Fruit fly (Drosophila melanogaster) whole organism, embryonic: Measurements from ENCODE around the gene trbl.

Source experiments
- CG1024 ChIP-seq: fragments of 200-800 bp; sonication (Bioruptor generic); IDR thresholded peaks from 2 replicates; pipeline ENCODE4 v1.3.6; 2022; ENCODE audit warnings: missing biosample characterization, missing genetic modification characterization
- CG10267 ChIP-seq: fragments of 200-800 bp; sonication (Bioruptor generic); optimal IDR thresholded peaks from 2 replicates; lab custom pipeline; 2018; ENCODE audit warnings: missing biosample characterization, mild to moderate bottlenecking, missing genetic modification characterization, moderate library complexity
- CG15011 ChIP-seq: fragments of 200-800 bp; sonication (Bioruptor generic); optimal IDR thresholded peaks from 3 replicates; lab custom pipeline; 2018; ENCODE audit warnings: missing biosample characterization, mild to moderate bottlenecking, missing genetic modification characterization
- CG16813 ChIP-seq: fragments of 200-800 bp; sonication (Bioruptor generic); IDR thresholded peaks from 3 replicates; pipeline ENCODE4 v1.3.6; 2022; ENCODE audit warnings: missing biosample characterization, missing genetic modification characterization; ENCODE audit not compliant: partially characterized antibody
- CG17829 ChIP-seq: fragments of 200-800 bp; optimal IDR thresholded peaks from 2 replicates; lab custom pipeline; 2019; ENCODE audit warnings: missing biosample characterization, mild to moderate bottlenecking, missing genetic modification characterization, moderate library complexity
- CG17912 ChIP-seq: fragments of 200-800 bp; sonication (Bioruptor generic); optimal IDR thresholded peaks from 2 replicates; lab custom pipeline; 2018; ENCODE audit warnings: missing biosample characterization, mild to moderate bottlenecking, missing genetic modification characterization
- CG18599 ChIP-seq: fragments of 200-800 bp; sonication (Bioruptor generic); optimal IDR thresholded peaks from 3 replicates; lab custom pipeline; 2017; ENCODE audit warnings: missing biosample characterization, missing genetic modification characterization, mild to moderate bottlenecking, moderate library complexity, missing genetic modification reagents
- CG2889 ChIP-seq: fragments of 200-800 bp; sonication (Bioruptor generic); IDR thresholded peaks from 3 replicates; pipeline ENCODE4 v1.3.6; 2022; ENCODE audit warnings: missing biosample characterization, missing genetic modification characterization
- CG32532 ChIP-seq: fragments of 200-800 bp; sonication (Bioruptor generic); IDR thresholded peaks from 2 replicates; pipeline ENCODE4 v1.3.6; 2022; ENCODE audit warnings: missing biosample characterization, missing genetic modification characterization
- CG34376 ChIP-seq: fragments of 200-800 bp; sonication (Bioruptor generic); optimal IDR thresholded peaks from 2 replicates; lab custom pipeline; 2018; ENCODE audit warnings: missing biosample characterization, mild to moderate bottlenecking, missing genetic modification characterization
- CG3726 ChIP-seq: fragments of 200-800 bp; sonication (Bioruptor generic); IDR thresholded peaks from 3 replicates; pipeline ENCODE4, ENCODE4 v1.3.6; 2022; ENCODE audit warnings: missing biosample characterization, missing genetic modification characterization
- CG4282 ChIP-seq: fragments of 200-800 bp; sonication (Bioruptor generic); optimal IDR thresholded peaks from 2 replicates; lab custom pipeline; 2016; ENCODE audit warnings: missing biosample characterization, missing genetic modification characterization
- CG6689 ChIP-seq: fragments of 200-800 bp; sonication (Bioruptor generic); IDR thresholded peaks from 2 replicates; pipeline ENCODE4 v1.3.6; 2022; ENCODE audit warnings: missing biosample characterization, missing genetic modification characterization
- CG9876 ChIP-seq: fragments of 200-800 bp; sonication (Bioruptor generic); optimal IDR thresholded peaks from 2 replicates; lab custom pipeline; 2016; ENCODE audit warnings: missing biosample characterization, missing genetic modification characterization
- Elba2 ChIP-seq: fragments of 200-800 bp; sonication (Bioruptor generic); optimal IDR thresholded peaks from 3 replicates; lab custom pipeline; 2016; ENCODE audit warnings: missing biosample characterization, missing genetic modification characterization
- HLH3B ChIP-seq: fragments of 200-800 bp; sonication (Bioruptor generic); IDR thresholded peaks from 2 replicates; pipeline ENCODE4 v1.3.6; 2022; ENCODE audit warnings: missing biosample characterization, missing genetic modification characterization
- HLH4C ChIP-seq: fragments of 200-800 bp; sonication (Bioruptor generic); IDR thresholded peaks from 3 replicates; pipeline ENCODE4 v1.3.6; 2022; ENCODE audit warnings: missing biosample characterization, missing genetic modification characterization; ENCODE audit not compliant: partially characterized antibody
- Hey ChIP-seq: fragments of 200-800 bp; sonication (Bioruptor generic); optimal IDR thresholded peaks from 3 replicates; lab custom pipeline; 2018; ENCODE audit warnings: missing biosample characterization, mild to moderate bottlenecking, missing genetic modification characterization
- NK7.1 ChIP-seq: fragments of 200-800 bp; sonication (Bioruptor generic); optimal IDR thresholded peaks from 3 replicates; lab custom pipeline; 2016; ENCODE audit warnings: missing biosample characterization, missing genetic modification characterization
- Spps ChIP-seq: fragments of 200-800 bp; sonication (Bioruptor generic); optimal IDR thresholded peaks from 2 replicates; lab custom pipeline; 2018; ENCODE audit warnings: missing biosample characterization, mild to moderate bottlenecking, missing genetic modification characterization
- cad ChIP-seq: fragments of >200 bp; optimal IDR thresholded peaks from 2 replicates; lab custom pipeline; 2017; ENCODE audit warnings: missing biosample characterization, missing genetic modification characterization
- cas ChIP-seq: fragments of 200-800 bp; sonication (Bioruptor generic); IDR thresholded peaks from 2 replicates; pipeline ENCODE4 v1.3.6; 2022; ENCODE audit warnings: missing biosample characterization, missing genetic modification characterization
- cato ChIP-seq: fragments of 200-800 bp; sonication (Bioruptor generic); optimal IDR thresholded peaks from 2 replicates; lab custom pipeline; 2016; ENCODE audit warnings: missing biosample characterization, missing genetic modification characterization, borderline replicate concordance
- dmrt11E ChIP-seq: fragments of 200-800 bp; sonication (Bioruptor generic); optimal IDR thresholded peaks from 3 replicates; lab custom pipeline; 2018; ENCODE audit warnings: missing biosample characterization, mild to moderate bottlenecking, missing genetic modification characterization, moderate library complexity
- fd3F ChIP-seq: fragments of 200-800 bp; sonication (Bioruptor generic); optimal IDR thresholded peaks from 2 replicates; lab custom pipeline; 2018; ENCODE audit warnings: missing biosample characterization, mild to moderate bottlenecking, missing genetic modification characterization, moderate library complexity
- fd96Cb ChIP-seq: fragments of 200-800 bp; sonication (Bioruptor generic); optimal IDR thresholded peaks from 2 replicates; lab custom pipeline; 2018; ENCODE audit warnings: missing biosample characterization, mild to moderate bottlenecking, missing genetic modification characterization, moderate library complexity
- gfzf ChIP-seq: fragments of 200-800 bp; sonication (Bioruptor generic); optimal IDR thresholded peaks from 2 replicates; lab custom pipeline; 2016; ENCODE audit warnings: missing biosample characterization, mild to moderate bottlenecking, missing genetic modification characterization, moderate library complexity
- grau ChIP-seq: fragments of 200-800 bp; optimal IDR thresholded peaks from 3 replicates; lab custom pipeline; 2019; ENCODE audit warnings: missing biosample characterization, mild to moderate bottlenecking, missing genetic modification characterization, moderate library complexity
- grn ChIP-seq: fragments of 200-800 bp; sonication (Bioruptor generic); optimal IDR thresholded peaks from 3 replicates; lab custom pipeline; 2017; ENCODE audit warnings: missing biosample characterization, missing genetic modification characterization
- h ChIP-seq: fragments of >200 bp; optimal IDR thresholded peaks from 2 replicates; lab custom pipeline; 2017
- ham ChIP-seq: fragments of 200-800 bp; sonication (Bioruptor generic); IDR thresholded peaks from 2 replicates; pipeline ENCODE4 v1.3.6; 2022; ENCODE audit warnings: missing biosample characterization, missing genetic modification characterization
- insv ChIP-seq, 2 experiments: fragments of 200-800 bp; sonication (Bioruptor generic); optimal IDR thresholded peaks; 3 replicates each; lab custom pipeline; 2016 to 2018; ENCODE audit warnings: missing biosample characterization in 2 of 2, missing genetic modification characterization in 2 of 2
- inv ChIP-seq: fragments of 200-800 bp; sonication (Bioruptor generic); IDR thresholded peaks from 2 replicates; pipeline ENCODE4 v1.3.6; 2022; ENCODE audit warnings: missing biosample characterization, missing genetic modification characterization; ENCODE audit not compliant: partially characterized antibody
- kay ChIP-seq: fragments of 200-800 bp; sonication (Bioruptor generic); optimal IDR thresholded peaks from 2 replicates; lab custom pipeline; 2016; ENCODE audit warnings: missing biosample characterization, missing genetic modification characterization
- lab ChIP-seq: fragments of 200-800 bp; sonication (Bioruptor generic); optimal IDR thresholded peaks from 3 replicates; lab custom pipeline; 2017; ENCODE audit warnings: missing biosample characterization, missing genetic modification characterization, mild to moderate bottlenecking, moderate library complexity, missing genetic modification reagents
- lbe ChIP-seq: fragments of 200-800 bp; sonication (Bioruptor generic); optimal IDR thresholded peaks from 2 replicates; lab custom pipeline; 2016; ENCODE audit warnings: missing biosample characterization, mild to moderate bottlenecking, missing genetic modification characterization
- mld ChIP-seq: fragments of 200-800 bp; sonication (Bioruptor generic); IDR thresholded peaks from 3 replicates; pipeline ENCODE4 v1.3.6; 2022; ENCODE audit warnings: missing biosample characterization, missing genetic modification characterization; ENCODE audit not compliant: partially characterized antibody
- nom ChIP-seq: fragments of 200-800 bp; sonication (Bioruptor generic); optimal IDR thresholded peaks from 2 replicates; lab custom pipeline; 2017; ENCODE audit warnings: missing biosample characterization, missing genetic modification characterization, mild to moderate bottlenecking, moderate library complexity, missing genetic modification reagents
- org-1 ChIP-seq: fragments of 200-800 bp; sonication (Bioruptor generic); optimal IDR thresholded peaks from 2 replicates; lab custom pipeline; 2017; ENCODE audit warnings: missing biosample characterization, missing genetic modification characterization
- p53 ChIP-seq: fragments of 200-800 bp; sonication (Bioruptor generic); optimal IDR thresholded peaks from 2 replicates; lab custom pipeline; 2016; ENCODE audit warnings: missing biosample characterization, missing genetic modification characterization
- peb ChIP-seq: fragments of 200-800 bp; sonication (Bioruptor generic); IDR thresholded peaks from 2 replicates; pipeline ENCODE4 v1.3.6; 2022; ENCODE audit warnings: missing biosample characterization, missing genetic modification characterization
- ranshi ChIP-seq: fragments of 200-800 bp; sonication (Bioruptor generic); IDR thresholded peaks from 2 replicates; pipeline ENCODE4 v1.3.6; 2022; ENCODE audit warnings: missing biosample characterization, missing genetic modification characterization
- row ChIP-seq: fragments of 200-800 bp; sonication (Bioruptor generic); IDR thresholded peaks from 3 replicates; pipeline ENCODE4 v1.3.6; 2022; ENCODE audit warnings: missing biosample characterization, missing genetic modification characterization
- schlank ChIP-seq: fragments of 200-800 bp; sonication (Bioruptor generic); optimal IDR thresholded peaks from 2 replicates; lab custom pipeline; 2018; ENCODE audit warnings: missing biosample characterization, mild to moderate bottlenecking, missing genetic modification characterization
- seq ChIP-seq: fragments of 200-800 bp; sonication (Bioruptor generic); IDR thresholded peaks from 2 replicates; pipeline ENCODE4 v1.3.6; 2022; ENCODE audit warnings: missing biosample characterization, missing genetic modification characterization
- shn ChIP-seq: fragments of 200-800 bp; sonication (Bioruptor generic); optimal IDR thresholded peaks from 3 replicates; lab custom pipeline; 2016; ENCODE audit warnings: missing biosample characterization, missing genetic modification characterization
- sqz ChIP-seq: fragments of 200-800 bp; sonication (Bioruptor generic); optimal IDR thresholded peaks from 3 replicates; lab custom pipeline; 2018; ENCODE audit warnings: missing biosample characterization, mild to moderate bottlenecking, missing genetic modification characterization
- trem ChIP-seq: fragments of 200-800 bp; optimal IDR thresholded peaks from 3 replicates; lab custom pipeline; 2019; ENCODE audit warnings: missing biosample characterization, mild to moderate bottlenecking, missing genetic modification characterization, moderate library complexity
- vnd ChIP-seq: fragments of 200-800 bp; sonication (Bioruptor generic); IDR thresholded peaks from 3 replicates; pipeline ENCODE4 v1.3.6; 2022; ENCODE audit warnings: missing biosample characterization, missing genetic modification characterization; ENCODE audit not compliant: partially characterized antibody
- zfh1 ChIP-seq: fragments of 200-800 bp; sonication (Bioruptor generic); IDR thresholded peaks from 3 replicates; pipeline ENCODE4 v1.3.6; 2022; ENCODE audit warnings: missing biosample characterization, missing genetic modification characterization

Gene trbl

dm6 chr3L:20444815-20445519, 43.6 kb upstream of the trbl start (continued):
- no peak for TF ChIP-seq vnd
- TF ChIP-seq zfh1 (GFP tag; lab: Robert Waterston, UW) = peak; percentile 94
- TF ChIP-seq CG15011 (GFP tag; lab: Kevin White, UChicago) = peak; percentile 72
- no peak for TF ChIP-seq inv (GFP tag; lab: Robert Waterston, UW)
- peak; percentile 85 for TF ChIP-seq CG17829
- TF ChIP-seq schlank (tag; lab: Kevin White, UChicago) = peak; percentile 47
- peak; percentile 91 for TF ChIP-seq lbe (GFP tag; lab: Kevin White, UChicago)
- no peak for TF ChIP-seq p53 (GFP tag; lab: Kevin White, UChicago)
- peak; percentile 83 for TF ChIP-seq grau (tag; lab: Kevin White, UChicago)
- peak; percentile 33 for TF ChIP-seq nom (GFP tag; lab: Kevin White, UChicago)
- TF ChIP-seq CG32532 (GFP tag; lab: Robert Waterston, UW) = peak; percentile 93
- TF ChIP-seq grn (GFP tag; lab: Kevin White, UChicago) = peak; percentile 23
- TF ChIP-seq CG3726 (GFP tag; lab: Robert Waterston, UW) = peak; percentile 74; the same call in 1 of the 3 replicates
- TF ChIP-seq CG1024 (GFP tag; lab: Robert Waterston, UW) = peak; percentile 89
- TF ChIP-seq CG10267 (tag; lab: Kevin White, UChicago) = peak; percentile 79
- TF ChIP-seq gfzf (GFP tag; lab: Kevin White, UChicago) = no peak
- peak; percentile 79 for TF ChIP-seq fd3F (GFP tag; lab: Kevin White, UChicago)
- TF ChIP-seq trem (tag; lab: Kevin White, UChicago) = peak; percentile 71
- peak; percentile 92 for TF ChIP-seq row
- peak; percentile 27 for TF ChIP-seq CG4282 (GFP tag; lab: Kevin White, UChicago)
- TF ChIP-seq mld (GFP tag; lab: Robert Waterston, UW) = no peak
- TF ChIP-seq cad = no peak
- no peak for TF ChIP-seq insv (GFP tag; optimal IDR thresholded peaks at IDR 0.05; lab: Kevin White, UChicago)
- no peak for TF ChIP-seq CG16813 (GFP tag; lab: Robert Waterston, UW)
- no peak for TF ChIP-seq CG9876 (GFP tag; lab: Kevin White, UChicago)
- TF ChIP-seq HLH3B (GFP tag; lab: Robert Waterston, UW) = peak; percentile 90
- TF ChIP-seq ranshi (GFP tag; lab: Robert Waterston, UW) = peak; percentile 91
- TF ChIP-seq CG17912 = no peak
- TF ChIP-seq shn = no peak
- TF ChIP-seq lab = peak; percentile 92
- TF ChIP-seq fd96Cb = peak; percentile 87
- TF ChIP-seq dmrt11E (tag; lab: Kevin White, UChicago) = peak; percentile 75
- TF ChIP-seq CG34376 (GFP tag; lab: Kevin White, UChicago) = peak; percentile 28
- TF ChIP-seq CG6689 (GFP tag; lab: Robert Waterston, UW) = peak; percentile 91
- peak; percentile 64 for TF ChIP-seq cato (GFP tag; lab: Kevin White, UChicago)
- no peak for TF ChIP-seq Hey (tag; lab: Kevin White, UChicago)
- peak; percentile 81 for TF ChIP-seq peb
- TF ChIP-seq Elba2 (GFP tag; lab: Kevin White, UChicago) = peak; percentile 32
- TF ChIP-seq seq (GFP tag; lab: Robert Waterston, UW) = peak; percentile 90
- TF ChIP-seq HLH4C (GFP tag; lab: Robert Waterston, UW) = peak; percentile 45; the same call in 1 of the 3 replicates
- TF ChIP-seq CG18599 (GFP tag; lab: Kevin White, UChicago) = peak; percentile 87
- TF ChIP-seq Spps (tag; lab: Kevin White, UChicago) = peak; percentile 66
- TF ChIP-seq cas (GFP tag; lab: Robert Waterston, UW) = peak; percentile 73
- no peak for TF ChIP-seq h (lab: Kevin White, UChicago)
- no peak for TF ChIP-seq NK7.1
- TF ChIP-seq sqz (GFP tag; lab: Kevin White, UChicago) = peak; percentile 15
- peak; percentile 74 for TF ChIP-seq org-1 (GFP tag; lab: Kevin White, UChicago)
- 0 out of 2 replicates have a peak, but pooled peaks have one; percentile 50 for TF ChIP-seq ham (GFP tag; lab: Robert Waterston, UW)
- peak; percentile 62 for TF ChIP-seq kay (GFP tag; lab: Kevin White, UChicago)
- peak; percentile 86 for TF ChIP-seq CG2889 (GFP tag; lab: Robert Waterston, UW)
